Worm (Caenorhabditis elegans) whole organism, L2 larva: ENCODE results near the gene Y43F8B.19.

Source experiments
- egl-27 ChIP-seq: sonication (generic microtip); optimal IDR thresholded peaks from 3 replicates; lab custom pipeline; 2017; ENCODE audit warnings: missing biosample characterization, missing genetic modification reagents, missing genetic modification characterization
- lsy-2 ChIP-seq, 2 experiments: fragments of 150-350 bp in 1 of 2; sonication (generic microtip) in 1 of 2; optimal IDR thresholded peaks; 2 replicates each; lab custom pipeline; 2014 to 2017; ENCODE audit warnings: missing biosample characterization in 2 of 2, missing genetic modification characterization in 2 of 2
- unc-39 ChIP-seq: fragments of 150-350 bp; optimal IDR thresholded peaks from 2 replicates; lab custom pipeline; 2014; ENCODE audit warnings: missing biosample characterization, missing genetic modification characterization

DNA sequence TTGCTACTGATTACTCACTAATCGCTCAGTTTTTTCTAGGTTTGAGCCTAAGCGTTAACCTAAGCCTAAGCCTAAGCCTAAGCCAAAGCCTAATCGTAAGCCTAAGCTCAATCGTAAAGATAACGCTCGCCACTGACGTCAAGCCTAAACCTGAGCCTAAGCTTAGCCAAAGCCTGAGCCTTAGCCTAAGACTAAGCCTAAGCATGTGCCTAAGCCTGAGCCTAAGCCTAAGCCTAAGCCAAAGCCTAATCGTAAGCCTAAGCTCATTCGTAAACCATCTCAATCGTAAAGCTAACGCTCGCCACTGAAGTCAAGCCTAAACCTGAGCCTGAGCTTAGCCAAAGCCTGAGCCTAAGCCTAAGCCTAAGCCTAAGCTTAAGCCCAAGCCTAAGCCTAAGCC lies 31.4 kb upstream of the Y43F8B.19 start:
- TF ChIP-seq unc-39 (tag; lab: Kevin White, UChicago), result no peak
- no peak for TF ChIP-seq egl-27 (tag; lab: Kevin White, UChicago)
- TF ChIP-seq lsy-2 (tag; optimal IDR thresholded peaks at IDR 0.05; lab: Kevin White, UChicago), result no peak
